Worm (Caenorhabditis elegans) whole organism, L1 larva: ENCODE measurements around the gene lgc-41.

Experiments
- Y116A8C.19 ChIP-seq: sonication (generic microtip); optimal IDR thresholded peaks from 2 replicates; lab custom pipeline; 2016; ENCODE audit warnings: missing compliant biosample characterization, missing genetic modification characterization, borderline replicate concordance
- dpl-1 ChIP-seq, 3 experiments: fragments of 150-350 bp in 2 of 3; sonication (generic microtip) in 1 of 3; optimal IDR thresholded peaks; 2 replicates each; lab custom pipeline; 2014 to 2017; ENCODE audit warnings: missing biosample characterization in 3 of 3, missing genetic modification characterization in 3 of 3, missing genetic modification reagents in 3 of 3
- nhr-90 ChIP-seq: sonication (generic microtip); optimal IDR thresholded peaks from 2 replicates; lab custom pipeline; 2016; ENCODE audit warnings: mild to moderate bottlenecking, missing genetic modification characterization, missing compliant biosample characterization; ENCODE audit not compliant: poor library complexity
- zag-1 ChIP-seq: fragments of 150-350 bp; optimal IDR thresholded peaks from 2 replicates; lab custom pipeline; 2014; ENCODE audit warnings: missing biosample characterization, missing genetic modification characterization

ce11 chrX:10485300-10485755, 31.3 kb downstream of the lgc-41 start, which contains the start of gene C33D3.3:
- TF ChIP-seq zag-1 (tag; lab: Kevin White, UChicago) (no peak), dpl-1 (GFP tag; optimal IDR thresholded peaks at IDR 0.05; lab: Kevin White, UChicago) (no peak), nhr-90 (tag; lab: Kevin White, UChicago) (no peak), Y116A8C.19 (tag; lab: Kevin White, UChicago) (no peak)
